Worm (Caenorhabditis elegans): ENCODE measurements around the gene F53E4.2.

The F53E4.2 gene

ce11 chrV:15612886-15613285, 41.3 kb upstream of the F53E4.2 start, which contains the start of gene str-263:
Gene str-263 (plus strand): TSS chrV:15613186.
- TF ChIP-seq egl-27 (tag; optimal IDR thresholded peaks at IDR 0.05) (no peak), crh-2 (tag; optimal IDR thresholded peaks at IDR 0.05) (no peak), sem-4 (tag; optimal IDR thresholded peaks at IDR 0.05) (no peak), mab-5 (tag; optimal IDR thresholded peaks at IDR 0.05) (no peak), zag-1 (tag; optimal IDR thresholded peaks at IDR 0.05) (no peak), Y55F3AM.14 (GFP tag; optimal IDR thresholded peaks at IDR 0.05) (no peak), gmeb-1 (tag; optimal IDR thresholded peaks at IDR 0.05) (no peak), ceh-82 (tag; optimal IDR thresholded peaks at IDR 0.05) (no peak), nhr-77 (tag; optimal IDR thresholded peaks at IDR 0.05) (no peak), lsy-2 (tag; optimal IDR thresholded peaks at IDR 0.05) (no peak), nhr-23 (tag; optimal IDR thresholded peaks at IDR 0.05) (no peak), fos-1 (tag; optimal IDR thresholded peaks at IDR 0.05) (no peak), aly-2 (tag; optimal IDR thresholded peaks at IDR 0.05) (no peak)

ce11 chrV:15614534-15614933, 39.7 kb upstream of the F53E4.2 start:
- no peak for TF ChIP-seq snpc-4 (tag; optimal IDR thresholded peaks at IDR 0.05)
- no peak for TF ChIP-seq nhr-12 (tag; optimal IDR thresholded peaks at IDR 0.05)
- TF ChIP-seq ztf-4 (tag; optimal IDR thresholded peaks at IDR 0.05): no peak
- no peak for TF ChIP-seq sem-4 (tag; optimal IDR thresholded peaks at IDR 0.05)
- no peak for TF ChIP-seq skn-1 (tag; optimal IDR thresholded peaks at IDR 0.05)
- TF ChIP-seq Y55F3AM.14 (GFP tag; optimal IDR thresholded peaks at IDR 0.05): no peak
- no peak for TF ChIP-seq mab-5 (tag; optimal IDR thresholded peaks at IDR 0.05)
- no peak for TF ChIP-seq R02D3.7 (tag; optimal IDR thresholded peaks at IDR 0.05)
- no peak for TF ChIP-seq alr-1 (tag; optimal IDR thresholded peaks at IDR 0.05)
- no peak for TF ChIP-seq elt-3 (tag; optimal IDR thresholded peaks at IDR 0.05)
- TF ChIP-seq nhr-11 (tag; optimal IDR thresholded peaks at IDR 0.05): no peak
- TF ChIP-seq aly-2 (tag; optimal IDR thresholded peaks at IDR 0.05): no peak
- TF ChIP-seq unc-55 (GFP tag; optimal IDR thresholded peaks at IDR 0.05): no peak
- no peak for TF ChIP-seq nhr-6 (tag; optimal IDR thresholded peaks at IDR 0.05)
- TF ChIP-seq F13H6.1 (tag; optimal IDR thresholded peaks at IDR 0.05): no peak
- no peak for TF ChIP-seq ceh-16 (tag; optimal IDR thresholded peaks at IDR 0.05)
- TF ChIP-seq ZK546.5 (tag; optimal IDR thresholded peaks at IDR 0.05): no peak

- no peak for TF ChIP-seq sem-4 (tag; optimal IDR thresholded peaks at IDR 0.05)
- TF ChIP-seq unc-39 (tag; optimal IDR thresholded peaks at IDR 0.05): no peak
- no peak for TF ChIP-seq aly-2 (tag; optimal IDR thresholded peaks at IDR 0.05)
- TF ChIP-seq nhr-237 (tag; optimal IDR thresholded peaks at IDR 0.05): no peak
- TF ChIP-seq snpc-4 (tag; optimal IDR thresholded peaks at IDR 0.05): no peak
- no peak for TF ChIP-seq nhr-129 (tag; optimal IDR thresholded peaks at IDR 0.05)
- TF ChIP-seq unc-62 (GFP tag; optimal IDR thresholded peaks at IDR 0.05): no peak
- TF ChIP-seq gmeb-1 (tag; optimal IDR thresholded peaks at IDR 0.05): no peak
- TF ChIP-seq ztf-11 (tag; optimal IDR thresholded peaks at IDR 0.05): no peak
- no peak for TF ChIP-seq sma-9 (GFP tag; optimal IDR thresholded peaks at IDR 0.05)
- no peak for TF ChIP-seq sma-9 (tag; optimal IDR thresholded peaks at IDR 0.05)
- TF ChIP-seq F13H6.1 (tag; optimal IDR thresholded peaks at IDR 0.05): no peak
- TF ChIP-seq mab-5 (tag; optimal IDR thresholded peaks at IDR 0.05): no peak
- no peak for TF ChIP-seq alr-1 (tag; optimal IDR thresholded peaks at IDR 0.05)
- TF ChIP-seq dmd-4 (tag; optimal IDR thresholded peaks at IDR 0.05): no peak
- TF ChIP-seq ceh-16 (tag; optimal IDR thresholded peaks at IDR 0.05): no peak
- TF ChIP-seq ceh-82 (tag; optimal IDR thresholded peaks at IDR 0.05): no peak
- no peak for TF ChIP-seq ama-1 (optimal IDR thresholded peaks at IDR 0.05)
- TF ChIP-seq nhr-21 (tag; optimal IDR thresholded peaks at IDR 0.05): no peak
- TF ChIP-seq Y55F3AM.14 (GFP tag; optimal IDR thresholded peaks at IDR 0.05): no peak
Measured at ce11 chrV:15621518-15621917, 32.7 kb upstream of the F53E4.2 start, which contains the start of gene C55A1.1. Gene C55A1.1 (plus strand): TSS chrV:15621818.

ce11 chrV:15625561-15625960, 28.7 kb upstream of the F53E4.2 start, which contains the start of gene C55A1.11:
Gene C55A1.11 (plus strand): TSS chrV:15625861.
- TF ChIP-seq lin-11 (tag; optimal IDR thresholded peaks at IDR 0.05) (no peak), zag-1 (tag; optimal IDR thresholded peaks at IDR 0.05) (no peak), egl-27 (tag; optimal IDR thresholded peaks at IDR 0.05) (no peak), aly-2 (tag; optimal IDR thresholded peaks at IDR 0.05) (no peak)

- no peak for TF ChIP-seq elt-3 (tag; optimal IDR thresholded peaks at IDR 0.05)
- no peak for TF ChIP-seq peb-1 (tag; optimal IDR thresholded peaks at IDR 0.05)
- TF ChIP-seq ceh-82 (tag; optimal IDR thresholded peaks at IDR 0.05): no peak
- no peak for TF ChIP-seq zag-1 (tag; optimal IDR thresholded peaks at IDR 0.05)
- TF ChIP-seq nhr-23 (tag; optimal IDR thresholded peaks at IDR 0.05): no peak
- no peak for TF ChIP-seq unc-55 (GFP tag; optimal IDR thresholded peaks at IDR 0.05)
- TF ChIP-seq nhr-25 (tag; optimal IDR thresholded peaks at IDR 0.05): no peak
- no peak for TF ChIP-seq ama-1 (optimal IDR thresholded peaks at IDR 0.05)
- no peak for TF ChIP-seq Y55F3AM.14 (GFP tag; optimal IDR thresholded peaks at IDR 0.05)
- no peak for TF ChIP-seq alr-1 (tag; optimal IDR thresholded peaks at IDR 0.05)
- TF ChIP-seq nhr-237 (tag; optimal IDR thresholded peaks at IDR 0.05): no peak
- TF ChIP-seq fos-1 (tag; optimal IDR thresholded peaks at IDR 0.05): no peak
- TF ChIP-seq gmeb-1 (tag; optimal IDR thresholded peaks at IDR 0.05): no peak
- TF ChIP-seq mbf-1 (tag; optimal IDR thresholded peaks at IDR 0.05): no peak
- TF ChIP-seq ZK546.5 (tag; optimal IDR thresholded peaks at IDR 0.05): no peak
- no peak for TF ChIP-seq ztf-11 (tag; optimal IDR thresholded peaks at IDR 0.05)
- no peak for TF ChIP-seq skn-1 (tag; optimal IDR thresholded peaks at IDR 0.05)
- no peak for TF ChIP-seq nhr-21 (tag; optimal IDR thresholded peaks at IDR 0.05)
- TF ChIP-seq blmp-1 (tag; optimal IDR thresholded peaks at IDR 0.05; ENCODE audit: insufficient read depth): no peak
Measured at ce11 chrV:15629543-15629942, 24.7 kb upstream of the F53E4.2 start, which contains the start of gene str-248. Gene str-248 (minus strand): TSS chrV:15629643.
